Worm (Caenorhabditis elegans) whole organism, young adult: ENCODE measurements around the gene Y66D12A.19.
A peak's percentile ranks its signal among the peaks of the same experiment; 100 is the strongest.

Experiments used
- B0019.2 ChIP-seq: fragments of 200-800 bp; sonication (Bioruptor generic); conservative IDR thresholded peaks from 2 replicates; pipeline ENCODE4 v1.3.6; 2022; ENCODE audit warnings: missing genetic modification reagents, missing genetic modification characterization, missing compliant biosample characterization
- D2030.7 ChIP-seq: fragments of 200-800 bp; sonication (Bioruptor generic); IDR thresholded peaks from 2 replicates; pipeline ENCODE4 v1.3.6; 2022; ENCODE audit warnings: missing genetic modification reagents, missing genetic modification characterization, missing compliant biosample characterization
- F22D6.2 ChIP-seq: sonication (generic microtip); optimal IDR thresholded peaks from 2 replicates; lab custom pipeline; 2016; ENCODE audit warnings: mild to moderate bottlenecking, missing genetic modification characterization, missing compliant biosample characterization
- F23B12.7 ChIP-seq: sonication (generic microtip); optimal IDR thresholded peaks from 2 replicates; lab custom pipeline; 2017; ENCODE audit warnings: missing genetic modification characterization, mild to moderate bottlenecking, missing compliant biosample characterization, antibody characterized with exemption, moderate library complexity; ENCODE audit not compliant: insufficient read depth
- F33H1.4 ChIP-seq: fragments of 200-800 bp; sonication (Bioruptor generic); IDR thresholded peaks from 2 replicates; pipeline ENCODE4 v1.3.6; 2022; ENCODE audit warnings: missing genetic modification reagents, missing genetic modification characterization, missing compliant biosample characterization
- K11D2.4 ChIP-seq: fragments of 200-800 bp; sonication (Bioruptor generic); IDR thresholded peaks from 2 replicates; pipeline ENCODE4 v1.3.6; 2022; ENCODE audit warnings: missing genetic modification reagents, missing genetic modification characterization, missing compliant biosample characterization
- Y53F4B.3 ChIP-seq: fragments of 200-800 bp; sonication (Bioruptor generic); IDR thresholded peaks from 2 replicates; pipeline ENCODE4 v1.3.6; 2022; ENCODE audit warnings: missing genetic modification reagents, missing genetic modification characterization, missing compliant biosample characterization
- Y53G8AR.9 ChIP-seq: fragments of 200-800 bp; sonication (Bioruptor generic); conservative IDR thresholded peaks from 2 replicates; pipeline ENCODE4 v1.3.6; 2022; ENCODE audit warnings: missing genetic modification reagents, missing genetic modification characterization, missing compliant biosample characterization
- Y67H2A.10 ChIP-seq: fragments of 200-800 bp; sonication (Bioruptor generic); conservative IDR thresholded peaks from 2 replicates; pipeline ENCODE4 v1.3.6; 2022; ENCODE audit warnings: missing genetic modification reagents, missing genetic modification characterization, missing compliant biosample characterization
- Y79H2A.3 ChIP-seq: fragments of 200-800 bp; sonication (Bioruptor generic); conservative IDR thresholded peaks from 2 replicates; pipeline ENCODE4 v1.3.6; 2022; ENCODE audit warnings: missing genetic modification reagents, missing genetic modification characterization, missing compliant biosample characterization
- ama-1 ChIP-seq, 3 experiments: fragments of 150-350 bp in 1 of 3; sonication (generic microtip) in 2 of 3; optimal IDR thresholded peaks; 2 replicates each; lab custom pipeline; 2014 to 2018; ENCODE audit warnings: missing biosample characterization in 2 of 3, missing genetic modification characterization in 2 of 3, missing genetic modification reagents in 2 of 3
- athp-1 ChIP-seq: sonication (generic microtip); optimal IDR thresholded peaks from 2 replicates; lab custom pipeline; 2017; ENCODE audit warnings: mild to moderate bottlenecking, missing genetic modification characterization, missing compliant biosample characterization
- dpl-1 ChIP-seq: fragments of 150-350 bp; optimal IDR thresholded peaks from 2 replicates; lab custom pipeline; 2014; ENCODE audit warnings: missing biosample characterization, missing genetic modification reagents, missing genetic modification characterization
- egl-18 ChIP-seq: fragments of 200-800 bp; sonication (Bioruptor generic); IDR thresholded peaks from 2 replicates; pipeline ENCODE4 v1.3.6; 2022; ENCODE audit warnings: missing genetic modification reagents, missing genetic modification characterization, missing compliant biosample characterization
- egl-44 ChIP-seq: fragments of 200-800 bp; sonication (Bioruptor generic); IDR thresholded peaks from 2 replicates; pipeline ENCODE4 v1.3.6; 2022; ENCODE audit warnings: missing genetic modification reagents, missing genetic modification characterization, missing compliant biosample characterization
- ekl-4 ChIP-seq: fragments of 200-800 bp; sonication (Bioruptor generic); IDR thresholded peaks from 2 replicates; pipeline ENCODE4 v1.3.6; 2022; ENCODE audit warnings: missing genetic modification reagents, missing genetic modification characterization, missing compliant biosample characterization
- fkh-3 ChIP-seq: sonication (generic microtip); optimal IDR thresholded peaks from 2 replicates; lab custom pipeline; 2016; ENCODE audit warnings: mild to moderate bottlenecking, missing genetic modification characterization, missing compliant biosample characterization
- gei-17 ChIP-seq: fragments of 200-800 bp; sonication (Bioruptor generic); optimal IDR thresholded peaks from 2 replicates; lab custom pipeline; 2018; ENCODE audit warnings: mild to moderate bottlenecking, missing genetic modification characterization, missing compliant biosample characterization
- hmg-20 ChIP-seq: fragments of 200-800 bp; sonication (Bioruptor generic); IDR thresholded peaks from 2 replicates; pipeline ENCODE4 v1.3.6; 2022; ENCODE audit warnings: missing genetic modification reagents, missing genetic modification characterization, missing compliant biosample characterization
- lag-1 ChIP-seq: fragments of 200-800 bp; sonication (Bioruptor generic); IDR thresholded peaks from 2 replicates; pipeline ENCODE4 v1.3.6; 2022; ENCODE audit warnings: missing genetic modification reagents, missing genetic modification characterization, missing compliant biosample characterization
- lin-35 ChIP-seq, 3 experiments: fragments of 150-350 bp in 2 of 3; sonication (generic microtip) in 1 of 3; optimal IDR thresholded peaks; 2 replicates each; lab custom pipeline; 2014 to 2018; ENCODE audit warnings: missing biosample characterization in 3 of 3, missing genetic modification characterization in 3 of 3, missing genetic modification reagents in 3 of 3
- lin-54 ChIP-seq: fragments of 200-800 bp; sonication (Bioruptor generic); optimal IDR thresholded peaks from 2 replicates; lab custom pipeline; 2018; ENCODE audit warnings: mild to moderate bottlenecking, missing genetic modification characterization, missing compliant biosample characterization
- lir-1 ChIP-seq: fragments of 200-800 bp; sonication (Bioruptor generic); conservative IDR thresholded peaks from 2 replicates; pipeline ENCODE4 v1.3.6; 2022; ENCODE audit warnings: missing genetic modification reagents, missing genetic modification characterization, missing compliant biosample characterization
- lsl-1 ChIP-seq: fragments of 200-800 bp; sonication (Bioruptor generic); optimal IDR thresholded peaks from 2 replicates; lab custom pipeline; 2018; ENCODE audit warnings: mild to moderate bottlenecking, missing genetic modification characterization, moderate library complexity, missing compliant biosample characterization
- lsy-27 ChIP-seq: sonication (generic microtip); optimal IDR thresholded peaks from 2 replicates; lab custom pipeline; 2017; ENCODE audit warnings: missing genetic modification characterization, mild to moderate bottlenecking, missing compliant biosample characterization, antibody characterized with exemption, missing genotype, borderline replicate concordance; ENCODE audit not compliant: insufficient read depth
- madf-6 ChIP-seq: fragments of 200-800 bp; sonication (Bioruptor generic); IDR thresholded peaks from 2 replicates; pipeline ENCODE4 v1.3.6; 2022; ENCODE audit warnings: missing genetic modification reagents, missing genetic modification characterization, missing compliant biosample characterization
- madf-8 ChIP-seq: fragments of 200-800 bp; sonication (Bioruptor generic); conservative IDR thresholded peaks from 2 replicates; pipeline ENCODE4 v1.3.6; 2022; ENCODE audit warnings: missing genetic modification reagents, missing genetic modification characterization, missing compliant biosample characterization
- mel-28 ChIP-seq: sonication (generic microtip); optimal IDR thresholded peaks from 2 replicates; lab custom pipeline; 2016; ENCODE audit warnings: borderline replicate concordance, mild to moderate bottlenecking, missing genetic modification characterization, missing compliant biosample characterization
- nfyb-1 ChIP-seq: fragments of 200-800 bp; sonication (Bioruptor generic); IDR thresholded peaks from 2 replicates; pipeline ENCODE4 v1.3.6; 2022; ENCODE audit warnings: missing genetic modification reagents, missing genetic modification characterization, missing compliant biosample characterization
- nhr-120 ChIP-seq: fragments of 200-800 bp; sonication (Bioruptor generic); IDR thresholded peaks from 2 replicates; pipeline ENCODE4 v1.3.6; 2022; ENCODE audit warnings: missing genetic modification characterization, missing compliant biosample characterization
- nhr-27 ChIP-seq: fragments of 200-800 bp; sonication (Bioruptor generic); optimal IDR thresholded peaks from 2 replicates; lab custom pipeline; 2018; ENCODE audit warnings: mild to moderate bottlenecking, missing genetic modification characterization, moderate library complexity, missing compliant biosample characterization
- nhr-80 ChIP-seq: sonication (generic microtip); optimal IDR thresholded peaks from 2 replicates; lab custom pipeline; 2016; ENCODE audit warnings: missing genetic modification characterization, missing compliant biosample characterization
- pha-4 ChIP-seq: fragments of 150-350 bp; sonication (generic microtip); optimal IDR thresholded peaks from 2 replicates; lab custom pipeline; 2014; ENCODE audit warnings: missing biosample characterization, missing genetic modification reagents, missing genetic modification characterization
- repo-1 ChIP-seq: sonication (generic microtip); optimal IDR thresholded peaks from 2 replicates; lab custom pipeline; 2017; ENCODE audit warnings: mild to moderate bottlenecking, missing genetic modification characterization, missing compliant biosample characterization
- sdz-38 ChIP-seq: sonication (generic microtip); optimal IDR thresholded peaks from 2 replicates; lab custom pipeline; 2016; ENCODE audit warnings: missing genotype, missing genetic modification characterization, missing compliant biosample characterization
- sea-2 ChIP-seq: fragments of 200-800 bp; sonication (Bioruptor generic); IDR thresholded peaks from 2 replicates; pipeline ENCODE4 v1.3.6; 2022; ENCODE audit warnings: missing genetic modification characterization, missing compliant biosample characterization
- somi-1 ChIP-seq: fragments of 200-800 bp; sonication (Bioruptor generic); optimal IDR thresholded peaks from 2 replicates; lab custom pipeline; 2018; ENCODE audit warnings: mild to moderate bottlenecking, missing genetic modification characterization, missing compliant biosample characterization
- tbx-9 ChIP-seq: sonication (generic microtip); optimal IDR thresholded peaks from 2 replicates; lab custom pipeline; 2016; ENCODE audit warnings: borderline replicate concordance, missing genetic modification characterization, inconsistent platforms, missing compliant biosample characterization
- unc-62 ChIP-seq: fragments of 150-350 bp; optimal IDR thresholded peaks from 2 replicates; lab custom pipeline; 2014; ENCODE audit warnings: missing biosample characterization, missing genetic modification reagents, missing genetic modification characterization
- zim-3 ChIP-seq: sonication (generic microtip); optimal IDR thresholded peaks from 2 replicates; lab custom pipeline; 2017; ENCODE audit warnings: mild to moderate bottlenecking, missing genetic modification characterization, moderate library complexity, missing compliant biosample characterization
- ztf-18 ChIP-seq: sonication (generic microtip); optimal IDR thresholded peaks from 2 replicates; lab custom pipeline; 2016; ENCODE audit warnings: missing genotype, mild to moderate bottlenecking, missing genetic modification characterization, missing compliant biosample characterization
- ztf-26 ChIP-seq: sonication (generic microtip); optimal IDR thresholded peaks from 2 replicates; lab custom pipeline; 2017; ENCODE audit warnings: missing genetic modification characterization, missing compliant biosample characterization
- ztf-6 ChIP-seq: fragments of 200-800 bp; sonication (Bioruptor generic); IDR thresholded peaks from 2 replicates; pipeline ENCODE4 v1.3.6; 2022; ENCODE audit warnings: missing genetic modification reagents, missing genetic modification characterization, missing compliant biosample characterization

Gene Y66D12A.19

DNA sequence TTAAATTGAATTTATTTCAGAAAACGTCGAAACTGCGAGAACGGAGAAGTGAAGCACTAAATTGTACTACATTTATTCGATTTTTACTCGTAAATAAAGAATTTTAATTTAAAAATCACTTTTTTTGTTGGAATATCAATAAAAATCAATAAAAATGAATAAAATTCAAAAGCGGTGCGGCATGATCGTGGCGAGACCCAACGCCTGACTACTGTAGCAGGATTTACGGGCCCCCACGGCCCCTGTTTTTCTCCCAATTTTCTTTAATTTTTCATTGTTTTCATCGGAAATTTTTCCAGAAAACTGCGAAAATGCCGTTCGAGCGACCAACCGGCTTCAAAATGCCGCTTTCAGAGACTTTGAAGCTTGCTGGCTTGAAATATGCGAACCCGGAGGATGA, at the start of gene Y66D12A.19:
Gene Y66D12A.19, plus strand, starts transcription at position 266 of the 400 bp plus-strand sequence.
- TF ChIP-seq lsl-1 (GFP tag; lab: Kevin White, UChicago) = peak; percentile 73
- TF ChIP-seq D2030.7 = peak; percentile 26; the same call in 1 of the 2 replicates
- TF ChIP-seq madf-6 (GFP tag; lab: Robert Waterston, UW) = peak; percentile 21; the same call in 1 of the 2 replicates
- TF ChIP-seq fkh-3 (tag; lab: Kevin White, UChicago) = no peak
- TF ChIP-seq F33H1.4 = peak; percentile 77
- no peak for TF ChIP-seq Y79H2A.3 (GFP tag; lab: Robert Waterston, UW)
- TF ChIP-seq Y53F4B.3 (GFP tag; lab: Robert Waterston, UW) = no peak
- peak; percentile 7 for TF ChIP-seq lin-54 (GFP tag; lab: Kevin White, UChicago)
- no peak for TF ChIP-seq madf-8 (GFP tag; lab: Robert Waterston, UW)

DNA sequence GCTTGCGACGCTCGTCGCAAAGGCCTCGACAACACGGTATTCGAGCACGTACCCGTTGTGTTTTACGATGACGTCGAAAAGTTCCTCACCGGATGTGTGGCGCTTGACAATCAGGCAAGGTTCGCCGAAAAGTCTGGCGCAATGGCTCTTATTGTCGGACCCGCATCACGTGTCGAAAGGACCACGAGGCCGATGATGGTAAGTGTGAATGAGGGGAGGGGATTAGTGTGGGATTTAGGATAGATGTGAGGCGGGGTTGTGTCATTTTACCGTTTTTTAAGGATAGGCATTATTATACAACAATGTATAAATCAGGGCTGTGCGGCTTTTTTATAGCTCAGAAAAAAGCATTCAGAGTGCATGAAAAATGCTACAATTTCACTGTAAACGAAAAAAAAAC, 49.1 kb upstream of the Y66D12A.19 start:
- no peak for TF ChIP-seq egl-44 (GFP tag; lab: Robert Waterston, UW)
- TF ChIP-seq lin-35 (GFP tag; optimal IDR thresholded peaks at IDR 0.05; lab: Kevin White, UChicago) = no peak
- no peak for TF ChIP-seq lsy-27
- TF ChIP-seq somi-1 (GFP tag; lab: Kevin White, UChicago) = no peak
- no peak for TF ChIP-seq F33H1.4
- no peak for TF ChIP-seq Y79H2A.3 (GFP tag; lab: Robert Waterston, UW)
- TF ChIP-seq madf-8 (GFP tag; lab: Robert Waterston, UW) = no peak
- no peak for TF ChIP-seq D2030.7
- TF ChIP-seq ekl-4 (GFP tag; lab: Robert Waterston, UW) = no peak
- no peak for TF ChIP-seq lag-1 (GFP tag; lab: Robert Waterston, UW)
- TF ChIP-seq Y67H2A.10 = no peak
- no peak for TF ChIP-seq tbx-9 (tag; lab: Kevin White, UChicago)

DNA sequence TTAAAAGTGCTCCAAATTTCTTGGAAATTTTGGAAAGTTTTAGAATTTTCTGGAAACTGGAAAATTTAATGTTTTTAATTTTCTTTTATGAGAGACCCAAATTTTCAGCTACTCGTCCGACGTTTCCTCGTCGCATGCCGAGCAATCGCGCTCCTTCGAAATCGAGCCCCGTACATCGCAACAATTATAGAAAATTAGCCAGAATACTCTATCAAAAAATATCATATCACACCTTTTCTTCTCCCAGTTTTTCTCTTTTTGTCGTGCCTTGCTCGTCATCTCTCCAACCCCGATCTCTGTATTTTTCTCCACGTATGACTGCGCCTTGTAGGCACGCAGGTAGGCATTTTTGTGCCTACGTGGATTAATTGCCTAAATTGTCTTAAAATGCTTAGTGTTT, 46.5 kb upstream of the Y66D12A.19 start:
- no peak for TF ChIP-seq egl-18

DNA sequence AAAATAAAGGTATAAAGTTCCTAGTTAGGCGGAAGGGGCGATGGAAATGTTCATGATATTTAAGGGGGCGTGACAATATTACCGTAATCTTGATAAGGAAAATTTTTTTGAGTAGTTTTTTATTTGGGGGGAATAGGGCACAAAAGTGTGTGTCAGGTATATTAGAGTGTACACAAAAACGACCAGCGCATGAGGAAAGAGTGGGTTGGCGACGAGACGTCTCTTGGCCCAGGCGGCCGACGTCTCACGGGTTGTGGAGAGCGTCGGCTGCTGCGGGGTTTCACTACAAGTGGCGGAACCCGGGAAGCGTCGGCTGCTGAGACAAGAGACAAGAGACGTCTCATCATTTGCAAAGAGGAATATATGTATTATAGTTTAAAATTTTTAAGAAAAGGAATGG, 45.2 kb upstream of the Y66D12A.19 start:
- TF ChIP-seq Y67H2A.10 = no peak
- TF ChIP-seq hmg-20 (GFP tag; lab: Robert Waterston, UW) = 0 out of 2 replicates have a peak, but pooled peaks have one; percentile 13
- no peak for TF ChIP-seq unc-62 (GFP tag; lab: Kevin White, UChicago)
- no peak for TF ChIP-seq nhr-27 (tag; lab: Kevin White, UChicago)
- TF ChIP-seq sdz-38 (tag; lab: Kevin White, UChicago) = no peak
- no peak for TF ChIP-seq F23B12.7 (tag; lab: Kevin White, UChicago)
- TF ChIP-seq zim-3 (tag; lab: Kevin White, UChicago) = no peak
- peak; percentile 22 for TF ChIP-seq athp-1 (tag; lab: Kevin White, UChicago)
- no peak for TF ChIP-seq dpl-1 (GFP tag; lab: Kevin White, UChicago)
- peak; percentile 64 for TF ChIP-seq nhr-80
- TF ChIP-seq gei-17 (GFP tag; lab: Kevin White, UChicago) = no peak
- no peak for TF ChIP-seq sea-2
- TF ChIP-seq ama-1 (optimal IDR thresholded peaks at IDR 0.05; lab: Kevin White, UChicago) = no peak
- TF ChIP-seq ama-1 (GFP tag; optimal IDR thresholded peaks at IDR 0.05; lab: Kevin White, UChicago) = no peak
- peak; percentile 30 for TF ChIP-seq mel-28 (tag; lab: Kevin White, UChicago)
- TF ChIP-seq F22D6.2 (tag; lab: Kevin White, UChicago) = no peak
- TF ChIP-seq ztf-26 (tag; lab: Kevin White, UChicago) = peak; percentile 66
- peak; percentile 14 for TF ChIP-seq ztf-18 (tag; lab: Kevin White, UChicago)
- 0 out of 2 replicates have a peak, but pooled peaks have one; percentile 35 for TF ChIP-seq Y53G8AR.9
- TF ChIP-seq repo-1 = peak; percentile 35
- no peak for TF ChIP-seq ztf-6 (GFP tag; lab: Robert Waterston, UW)
- TF ChIP-seq nfyb-1 (GFP tag; lab: Robert Waterston, UW) = peak; percentile 78; the same call in 1 of the 2 replicates
- TF ChIP-seq K11D2.4 (GFP tag; lab: Robert Waterston, UW) = no peak
- no peak for TF ChIP-seq nhr-120 (GFP tag; lab: Robert Waterston, UW)
- TF ChIP-seq madf-8 (GFP tag; lab: Robert Waterston, UW) = no peak
- 0 out of 2 replicates have a peak, but pooled peaks have one; percentile 35 for TF ChIP-seq lir-1 (GFP tag; lab: Robert Waterston, UW)
- TF ChIP-seq B0019.2 (GFP tag; lab: Robert Waterston, UW) = no peak
- TF ChIP-seq pha-4 (tag; lab: Kevin White, UChicago) = no peak
